Fruit fly (Drosophila melanogaster) whole organism, embryonic: ENCODE results near the gene CG11350.

ENCODE experiments used
- CG10209 ChIP-seq: fragments of 200-800 bp; sonication (Bioruptor generic); optimal IDR thresholded peaks from 3 replicates; lab custom pipeline; 2017; ENCODE audit warnings: missing biosample characterization, mild to moderate bottlenecking, missing genetic modification characterization, missing genetic modification reagents
- CG17361 ChIP-seq: fragments of 200-800 bp; sonication (Bioruptor generic); IDR thresholded peaks from 3 replicates; pipeline ENCODE4 v1.3.6; 2022; ENCODE audit warnings: missing biosample characterization, missing genetic modification characterization
- CrebB ChIP-seq: fragments of 200-800 bp; sonication (Bioruptor generic); optimal IDR thresholded peaks from 3 replicates; lab custom pipeline; 2018; ENCODE audit warnings: missing biosample characterization, mild to moderate bottlenecking, missing genetic modification characterization
- Med ChIP-seq: fragments of 200-800 bp; sonication (Bioruptor generic); peaks from one replicate; lab custom pipeline; 2016; ENCODE audit warnings: missing biosample characterization, missing genetic modification characterization, mild to moderate bottlenecking, inconsistent platforms, moderate library complexity
- Sin3A ChIP-seq: fragments of >200 bp; optimal IDR thresholded peaks from 2 replicates; lab custom pipeline; 2018

DNA sequence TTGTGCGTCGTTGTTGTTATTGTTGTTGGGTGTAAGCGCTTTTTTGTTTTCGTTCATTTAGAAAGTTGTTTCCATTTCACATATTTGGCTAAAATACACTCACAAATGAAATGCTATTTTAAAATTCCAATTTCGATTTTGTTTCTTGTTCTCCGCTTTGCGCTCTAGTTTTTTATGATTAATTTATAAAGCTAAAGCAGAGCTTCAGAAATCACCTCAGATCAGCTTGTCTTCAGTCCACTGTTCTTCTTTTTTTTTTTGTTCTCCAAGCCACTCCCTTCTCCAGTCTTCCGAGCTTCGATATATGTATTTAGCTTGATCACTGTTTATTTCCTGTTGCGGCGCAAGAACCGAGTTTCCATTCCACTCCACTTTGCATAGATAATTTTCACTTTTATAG lies 25.2 kb downstream of the CG11350 start:
- TF ChIP-seq CrebB (no peak), Sin3A (lab: Kevin White, UChicago) (no peak), CG10209 (GFP tag; lab: Kevin White, UChicago) (no peak), CG17361 (GFP tag; lab: Robert Waterston, UW) (no peak), Med (no peak)
